Fruit fly (Drosophila melanogaster) Kc167 (cell line): ENCODE data around the gene CG1971.

Experiments used
- Myc ChIP-seq: fragments of >200 bp; optimal IDR thresholded peaks from 2 replicates; lab custom pipeline; 2017; ENCODE audit warnings: missing external identifiers
- h ChIP-seq: fragments of >200 bp; optimal IDR thresholded peaks from 3 replicates; lab custom pipeline; 2018; ENCODE audit warnings: missing external identifiers
- insv ChIP-seq: fragments of >200 bp; optimal IDR thresholded peaks from 3 replicates; lab custom pipeline; 2018; ENCODE audit warnings: missing external identifiers
- ttk ChIP-seq: sonication (Bioruptor generic); optimal IDR thresholded peaks from 2 replicates; lab custom pipeline; 2017; ENCODE audit warnings: missing external identifiers

dm6 chr3R:31800663-31801062 lies 4.6 kb upstream of the CG1971 start, which contains the start of gene Ir100a:
- TF ChIP-seq insv (lab: Kevin White, UChicago) (no peak), h (lab: Kevin White, UChicago) (no peak), ttk (lab: Kevin White, UChicago) (no peak), Myc (lab: Kevin White, UChicago) (no peak)
